Fruit fly (Drosophila melanogaster) whole organism, prepupa: ENCODE measurements around the gene CG4080.

Source experiments
- CG32006 ChIP-seq: fragments of 200-800 bp; sonication (Bioruptor generic); optimal IDR thresholded peaks from 3 replicates; lab custom pipeline; 2017; ENCODE audit warnings: missing biosample characterization, mild to moderate bottlenecking, missing genetic modification characterization
- CG3919 ChIP-seq: fragments of 200-800 bp; sonication (Bioruptor generic); optimal IDR thresholded peaks from 3 replicates; lab custom pipeline; 2016; ENCODE audit warnings: missing biosample characterization, missing genetic modification characterization
- CG6276 ChIP-seq: fragments of 200-800 bp; sonication (Bioruptor generic); optimal IDR thresholded peaks from 2 replicates; lab custom pipeline; 2017; ENCODE audit warnings: missing biosample characterization, mild to moderate bottlenecking, missing genetic modification characterization
- CG6808 ChIP-seq: fragments of 200-800 bp; sonication (Bioruptor generic); optimal IDR thresholded peaks from 3 replicates; lab custom pipeline; 2017; ENCODE audit warnings: missing biosample characterization, missing genetic modification characterization, mild to moderate bottlenecking, moderate library complexity, missing genetic modification reagents
- CG8319 ChIP-seq: fragments of 200-800 bp; sonication (Bioruptor generic); optimal IDR thresholded peaks from 3 replicates; lab custom pipeline; 2016; ENCODE audit warnings: missing biosample characterization, missing genetic modification characterization
- CG8632 ChIP-seq: fragments of 200-800 bp; sonication (Bioruptor generic); optimal IDR thresholded peaks from 3 replicates; lab custom pipeline; 2016; ENCODE audit warnings: missing biosample characterization, missing genetic modification characterization
- CG9139 ChIP-seq: fragments of 200-800 bp; sonication (Bioruptor generic); optimal IDR thresholded peaks from 3 replicates; lab custom pipeline; 2017; ENCODE audit warnings: missing biosample characterization, mild to moderate bottlenecking, missing genetic modification characterization
- Eip78C ChIP-seq: fragments of 200-800 bp; sonication (Bioruptor generic); peaks from one replicate; lab custom pipeline; 2016; ENCODE audit warnings: missing biosample characterization, missing genetic modification characterization
- Eip93F ChIP-seq: fragments of 200-800 bp; sonication (Bioruptor generic); optimal IDR thresholded peaks from 2 replicates; lab custom pipeline; 2016; ENCODE audit warnings: missing biosample characterization, mild to moderate bottlenecking, missing genetic modification characterization
- OdsH ChIP-seq: fragments of 200-800 bp; sonication (Bioruptor generic); optimal IDR thresholded peaks from 3 replicates; lab custom pipeline; 2016; ENCODE audit warnings: missing biosample characterization, missing genetic modification characterization
- cyc ChIP-seq: fragments of 200-800 bp; sonication (Bioruptor generic); optimal IDR thresholded peaks from 3 replicates; lab custom pipeline; 2016; ENCODE audit warnings: missing biosample characterization, missing genetic modification characterization
- dac ChIP-seq: fragments of 200-800 bp; sonication (Bioruptor generic); optimal IDR thresholded peaks from 2 replicates; lab custom pipeline; 2017; ENCODE audit warnings: missing biosample characterization, mild to moderate bottlenecking, missing genetic modification characterization
- lz ChIP-seq: fragments of 200-800 bp; sonication (Bioruptor generic); optimal IDR thresholded peaks from 3 replicates; lab custom pipeline; 2016; ENCODE audit warnings: missing biosample characterization, missing genetic modification characterization
- spab ChIP-seq: fragments of 200-800 bp; sonication (Bioruptor generic); optimal IDR thresholded peaks from 2 replicates; lab custom pipeline; 2017; ENCODE audit warnings: missing biosample characterization, mild to moderate bottlenecking, missing genetic modification characterization, missing genetic modification reagents

DNA sequence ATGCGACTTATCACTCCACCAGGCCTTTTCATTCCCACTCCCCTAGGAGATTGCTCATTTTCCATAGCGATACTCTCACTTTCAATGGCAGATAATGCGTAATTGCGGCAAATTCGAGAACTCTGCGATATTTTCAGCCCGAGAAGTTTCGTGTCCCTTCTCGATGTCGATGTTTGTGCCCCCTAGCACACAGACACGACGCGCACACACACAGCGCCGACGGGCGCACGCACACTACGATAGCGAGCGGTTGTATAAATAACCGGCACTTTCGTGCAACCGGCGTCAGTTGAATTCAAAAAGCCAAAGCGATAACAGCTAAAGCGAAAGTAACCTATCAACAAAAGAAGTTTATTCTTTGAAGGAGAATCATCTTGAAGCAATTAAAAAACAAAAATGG is 17.4 kb downstream of the CG4080 start, which contains the start of gene Hsp23:
- peak; percentile 20 for TF ChIP-seq lz (GFP tag; lab: Kevin White, UChicago)
- no peak for TF ChIP-seq CG32006 (GFP tag; lab: Kevin White, UChicago)
- peak; percentile 12 for TF ChIP-seq OdsH (GFP tag; lab: Kevin White, UChicago)
- TF ChIP-seq CG3919: peak; percentile 37
- TF ChIP-seq Eip93F (GFP tag; lab: Kevin White, UChicago): peak; percentile 77
- peak; percentile 66 for TF ChIP-seq CG9139 (GFP tag; lab: Kevin White, UChicago)
- no peak for TF ChIP-seq dac (GFP tag; lab: Kevin White, UChicago)
- TF ChIP-seq CG8319 (GFP tag; lab: Kevin White, UChicago): no peak
- peak; percentile 13 for TF ChIP-seq CG6276 (GFP tag; lab: Kevin White, UChicago)
- peak; percentile 1 for TF ChIP-seq cyc (GFP tag; lab: Kevin White, UChicago)
- no peak for TF ChIP-seq CG8632 (GFP tag; lab: Kevin White, UChicago)
- peak; percentile 67 for TF ChIP-seq Eip78C (GFP tag; lab: Kevin White, UChicago)
- peak; percentile 61 for TF ChIP-seq CG6808 (GFP tag; lab: Kevin White, UChicago)
- TF ChIP-seq spab (GFP tag; lab: Kevin White, UChicago): no peak
